Worm (Caenorhabditis elegans) whole organism, L4 larva: ENCODE measurements around the gene C34C12.9.
A peak's percentile ranks its signal among the peaks of the same experiment; 100 is the strongest.

Experiments
- D1046.2 ChIP-seq: fragments of 200-800 bp; sonication (Bioruptor generic); IDR thresholded peaks from 2 replicates; pipeline ENCODE4 v1.3.6; 2022; ENCODE audit warnings: missing genetic modification characterization, missing compliant biosample characterization
- F10B5.3 ChIP-seq: sonication (generic microtip); optimal IDR thresholded peaks from 2 replicates; lab custom pipeline; 2016; ENCODE audit warnings: mild to moderate bottlenecking, missing genetic modification characterization, missing compliant biosample characterization
- F37D6.2 ChIP-seq: sonication (generic microtip); optimal IDR thresholded peaks from 2 replicates; lab custom pipeline; 2016; ENCODE audit warnings: mild to moderate bottlenecking, missing genetic modification characterization, missing compliant biosample characterization
- T20F7.1 ChIP-seq: fragments of 200-800 bp; sonication (Bioruptor generic); optimal IDR thresholded peaks from 2 replicates; lab custom pipeline; 2018; ENCODE audit warnings: mild to moderate bottlenecking, missing genetic modification characterization, missing compliant biosample characterization
- Y48G9A.11 ChIP-seq: fragments of 200-800 bp; sonication (Bioruptor generic); IDR thresholded peaks from 2 replicates; pipeline ENCODE4 v1.3.6; 2022; ENCODE audit warnings: missing genetic modification reagents, missing genetic modification characterization, missing compliant biosample characterization
- Y5F2A.4 ChIP-seq: fragments of 200-800 bp; sonication (Bioruptor generic); optimal IDR thresholded peaks from 2 replicates; lab custom pipeline; 2018; ENCODE audit warnings: mild to moderate bottlenecking, missing genetic modification characterization, missing compliant biosample characterization
- aha-1 ChIP-seq: fragments of 150-350 bp; peaks from one replicate; lab custom pipeline; 2014; ENCODE audit warnings: missing biosample characterization, missing genetic modification characterization
- ama-1 ChIP-seq: fragments of 150-350 bp; optimal IDR thresholded peaks from 2 replicates; lab custom pipeline; 2014; ENCODE audit warnings: inconsistent platforms, mixed read lengths
- arid-1 ChIP-seq: fragments of 200-800 bp; sonication (Bioruptor generic); conservative IDR thresholded peaks from 2 replicates; pipeline ENCODE4 v1.3.6; 2022; ENCODE audit warnings: missing genetic modification reagents, missing genetic modification characterization, missing compliant biosample characterization
- ceh-20 ChIP-seq: fragments of 200-800 bp; sonication (Bioruptor generic); IDR thresholded peaks from 2 replicates; pipeline ENCODE4 v1.3.6; 2022; ENCODE audit warnings: missing genetic modification reagents, missing genetic modification characterization, missing compliant biosample characterization
- ceh-28 ChIP-seq: fragments of 150-350 bp; optimal IDR thresholded peaks from 2 replicates; lab custom pipeline; 2014; ENCODE audit warnings: missing biosample characterization, missing genetic modification reagents, missing genetic modification characterization
- ceh-62 ChIP-seq: sonication (generic microtip); optimal IDR thresholded peaks from 2 replicates; lab custom pipeline; 2017; ENCODE audit warnings: missing biosample characterization, missing genetic modification characterization
- daf-12 ChIP-seq: fragments of 150-350 bp; optimal IDR thresholded peaks from 2 replicates; lab custom pipeline; 2014; ENCODE audit warnings: missing biosample characterization, missing genetic modification reagents, missing genetic modification characterization
- daf-16 ChIP-seq, 3 experiments: sonication (generic microtip); optimal IDR thresholded peaks; 2 replicates each; lab custom pipeline; 2016 to 2017; ENCODE audit warnings: missing genetic modification characterization in 3 of 3, missing genetic modification reagents in 3 of 3, mild to moderate bottlenecking in 2 of 3, missing compliant biosample characterization in 2 of 3, missing biosample characterization in 1 of 3, moderate library complexity in 1 of 3
- daf-8 ChIP-seq: fragments of 200-800 bp; sonication (Bioruptor generic); IDR thresholded peaks from 2 replicates; pipeline ENCODE4 v1.3.6; 2022; ENCODE audit warnings: missing genetic modification characterization, missing compliant biosample characterization
- dmd-6 ChIP-seq: fragments of 200-800 bp; sonication (Bioruptor generic); IDR thresholded peaks from 2 replicates; pipeline ENCODE4 v1.3.6; 2022; ENCODE audit warnings: missing genetic modification reagents, missing genetic modification characterization, missing compliant biosample characterization
- dmd-8 ChIP-seq: fragments of 200-800 bp; sonication (Bioruptor generic); IDR thresholded peaks from 2 replicates; pipeline ENCODE4 v1.3.6; 2022; ENCODE audit warnings: missing genetic modification characterization, missing compliant biosample characterization
- dmd-9 ChIP-seq: fragments of 200-800 bp; sonication (Bioruptor generic); IDR thresholded peaks from 2 replicates; pipeline ENCODE4 v1.3.6; 2022; ENCODE audit warnings: missing genetic modification reagents, missing genetic modification characterization, missing compliant biosample characterization
- dpl-1 ChIP-seq: fragments of 150-350 bp; optimal IDR thresholded peaks from 2 replicates; lab custom pipeline; 2014; ENCODE audit warnings: missing biosample characterization, missing genetic modification reagents, missing genetic modification characterization
- egl-27 ChIP-seq: sonication (generic microtip); optimal IDR thresholded peaks from 3 replicates; lab custom pipeline; 2017; ENCODE audit warnings: missing biosample characterization, missing genetic modification reagents, missing genetic modification characterization
- gei-8 ChIP-seq: fragments of 200-800 bp; sonication (Bioruptor generic); optimal IDR thresholded peaks from 2 replicates; lab custom pipeline; 2018; ENCODE audit warnings: mild to moderate bottlenecking, missing genetic modification characterization, missing compliant biosample characterization
- hlh-11 ChIP-seq: fragments of 200-800 bp; sonication (Bioruptor generic); optimal IDR thresholded peaks from 2 replicates; lab custom pipeline; 2018; ENCODE audit warnings: mild to moderate bottlenecking, missing genetic modification characterization, missing compliant biosample characterization
- hmg-1.1 ChIP-seq: fragments of 200-800 bp; sonication (Bioruptor generic); IDR thresholded peaks from 2 replicates; pipeline ENCODE4 v1.3.6; 2022; ENCODE audit warnings: missing genetic modification reagents, missing genetic modification characterization, missing compliant biosample characterization
- jun-1 ChIP-seq: fragments of 150-350 bp; optimal IDR thresholded peaks from 2 replicates; lab custom pipeline; 2014; ENCODE audit warnings: missing biosample characterization, missing genetic modification reagents, missing genetic modification characterization
- lim-7 ChIP-seq: fragments of 200-800 bp; sonication (Bioruptor generic); IDR thresholded peaks from 2 replicates; pipeline ENCODE4 v1.3.6; 2022; ENCODE audit warnings: missing genetic modification characterization, missing compliant biosample characterization
- lin-1 ChIP-seq: fragments of 200-800 bp; sonication (Bioruptor generic); IDR thresholded peaks from 2 replicates; pipeline ENCODE4 v1.3.6; 2022; ENCODE audit warnings: missing genetic modification reagents, missing genetic modification characterization, missing compliant biosample characterization
- lin-13 ChIP-seq: fragments of 150-350 bp; optimal IDR thresholded peaks from 2 replicates; lab custom pipeline; 2014; ENCODE audit warnings: missing biosample characterization, missing genetic modification reagents, missing genetic modification characterization
- lin-15B ChIP-seq: fragments of 150-350 bp; sonication (generic microtip); optimal IDR thresholded peaks from 3 replicates; lab custom pipeline; 2014; ENCODE audit warnings: missing biosample characterization, missing genetic modification characterization
- lin-29 ChIP-seq: fragments of 200-800 bp; sonication (Bioruptor generic); IDR thresholded peaks from 2 replicates; pipeline ENCODE4 v1.3.6; 2022; ENCODE audit warnings: missing genetic modification reagents, missing genetic modification characterization, missing compliant biosample characterization
- lir-3 ChIP-seq: sonication (generic microtip); optimal IDR thresholded peaks from 2 replicates; lab custom pipeline; 2016; ENCODE audit warnings: mild to moderate bottlenecking, missing genetic modification characterization, missing compliant biosample characterization
- lsy-2 ChIP-seq, 2 experiments: fragments of 150-350 bp in 1 of 2; sonication (generic microtip) in 1 of 2; optimal IDR thresholded peaks; 2 replicates each; lab custom pipeline; 2014 to 2017; ENCODE audit warnings: missing biosample characterization in 2 of 2, missing genetic modification characterization in 2 of 2
- mxl-3 ChIP-seq: fragments of 200-800 bp; sonication (Bioruptor generic); optimal IDR thresholded peaks from 2 replicates; lab custom pipeline; 2018; ENCODE audit warnings: mild to moderate bottlenecking, missing genetic modification characterization, missing compliant biosample characterization
- nhr-237 ChIP-seq: sonication (generic microtip); optimal IDR thresholded peaks from 2 replicates; lab custom pipeline; 2017; ENCODE audit warnings: missing biosample characterization, missing genetic modification characterization
- nhr-25 ChIP-seq: sonication (generic microtip); optimal IDR thresholded peaks from 2 replicates; lab custom pipeline; 2017; ENCODE audit warnings: missing genetic modification characterization, mild to moderate bottlenecking, missing compliant biosample characterization, antibody characterized with exemption, moderate library complexity, borderline replicate concordance; ENCODE audit not compliant: insufficient read depth
- nhr-28 ChIP-seq: fragments of 150-350 bp; optimal IDR thresholded peaks from 2 replicates; lab custom pipeline; 2014; ENCODE audit warnings: missing biosample characterization, missing genetic modification characterization
- nhr-42 ChIP-seq: fragments of 200-800 bp; sonication (Bioruptor generic); IDR thresholded peaks from 2 replicates; pipeline ENCODE4 v1.3.6; 2022; ENCODE audit warnings: missing genetic modification characterization, missing compliant biosample characterization
- nhr-6 ChIP-seq: fragments of 150-350 bp; optimal IDR thresholded peaks from 2 replicates; lab custom pipeline; 2014; ENCODE audit warnings: missing biosample characterization, missing genetic modification characterization
- nhr-77 ChIP-seq: fragments of 150-350 bp; optimal IDR thresholded peaks from 2 replicates; lab custom pipeline; 2014; ENCODE audit warnings: missing biosample characterization, missing genetic modification characterization
- php-3 ChIP-seq: fragments of 200-800 bp; sonication (Bioruptor generic); IDR thresholded peaks from 2 replicates; pipeline ENCODE4 v1.3.6; 2022; ENCODE audit warnings: missing genetic modification reagents, missing genetic modification characterization, missing compliant biosample characterization
- sdz-12 ChIP-seq: fragments of 200-800 bp; sonication (Bioruptor generic); optimal IDR thresholded peaks from 2 replicates; lab custom pipeline; 2018; ENCODE audit warnings: mild to moderate bottlenecking, missing genetic modification characterization, missing compliant biosample characterization
- snpc-1.2 ChIP-seq: fragments of 200-800 bp; sonication (Bioruptor generic); IDR thresholded peaks from 2 replicates; pipeline ENCODE4 v1.3.6; 2022; ENCODE audit warnings: missing genetic modification reagents, missing genetic modification characterization, missing compliant biosample characterization
- snpc-4 ChIP-seq: fragments of 150-350 bp; optimal IDR thresholded peaks from 2 replicates; lab custom pipeline; 2014; ENCODE audit warnings: missing biosample characterization, missing genetic modification characterization
- spr-3 ChIP-seq: fragments of 200-800 bp; sonication (Bioruptor generic); optimal IDR thresholded peaks from 2 replicates; lab custom pipeline; 2018; ENCODE audit warnings: mild to moderate bottlenecking, missing genetic modification characterization, missing compliant biosample characterization
- tag-97 ChIP-seq: fragments of 200-800 bp; sonication (Bioruptor generic); IDR thresholded peaks from 2 replicates; pipeline ENCODE4 v1.3.6; 2022; ENCODE audit warnings: missing genetic modification characterization, missing compliant biosample characterization
- unc-130 ChIP-seq: sonication (generic microtip); optimal IDR thresholded peaks from 2 replicates; lab custom pipeline; 2016; ENCODE audit warnings: missing genetic modification reagents, missing genetic modification characterization, missing compliant biosample characterization
- unc-39 ChIP-seq: sonication (generic microtip); optimal IDR thresholded peaks from 2 replicates; lab custom pipeline; 2017; ENCODE audit warnings: missing biosample characterization, missing genetic modification characterization
- zip-2 ChIP-seq: fragments of 150-350 bp; optimal IDR thresholded peaks from 2 replicates; lab custom pipeline; 2014; ENCODE audit warnings: missing biosample characterization, missing genetic modification characterization

C34C12.9 gene

ce11 chrIII:3482291-3482690, 7.0 kb upstream of the C34C12.9 start, which contains the start of gene C34C12.6:
C34C12.6 (plus strand) TSS chrIII:3482591.
- TF ChIP-seq jun-1 (tag; lab: Kevin White, UChicago), result no peak
- no peak for TF ChIP-seq lsy-2 (tag; optimal IDR thresholded peaks at IDR 0.05; lab: Kevin White, UChicago)
- TF ChIP-seq Y5F2A.4 (GFP tag; lab: Kevin White, UChicago), result no peak
- TF ChIP-seq spr-3 (GFP tag; lab: Kevin White, UChicago), result no peak
- TF ChIP-seq unc-39 (tag; lab: Kevin White, UChicago), result no peak
- no peak for TF ChIP-seq Y48G9A.11 (GFP tag; lab: Robert Waterston, UW)
- no peak for TF ChIP-seq gei-8 (GFP tag; lab: Kevin White, UChicago)
- no peak for TF ChIP-seq hmg-1.1 (GFP tag; lab: Robert Waterston, UW)
- TF ChIP-seq daf-16 (GFP tag; optimal IDR thresholded peaks at IDR 0.05; lab: Kevin White, UChicago), result no peak
- no peak for TF ChIP-seq daf-16 (tag; optimal IDR thresholded peaks at IDR 0.05; lab: Kevin White, UChicago)
- no peak for TF ChIP-seq daf-8 (GFP tag; lab: Robert Waterston, UW)
- no peak for TF ChIP-seq arid-1 (GFP tag; lab: Robert Waterston, UW)
- TF ChIP-seq lin-1, result no peak
- TF ChIP-seq hlh-11 (tag; lab: Kevin White, UChicago), result no peak
- TF ChIP-seq nhr-6 (tag; lab: Kevin White, UChicago), result no peak
- no peak for TF ChIP-seq dmd-8 (GFP tag; lab: Robert Waterston, UW)
- no peak for TF ChIP-seq tag-97 (GFP tag; lab: Robert Waterston, UW)
- no peak for TF ChIP-seq ceh-62 (tag; lab: Kevin White, UChicago)

DNA sequence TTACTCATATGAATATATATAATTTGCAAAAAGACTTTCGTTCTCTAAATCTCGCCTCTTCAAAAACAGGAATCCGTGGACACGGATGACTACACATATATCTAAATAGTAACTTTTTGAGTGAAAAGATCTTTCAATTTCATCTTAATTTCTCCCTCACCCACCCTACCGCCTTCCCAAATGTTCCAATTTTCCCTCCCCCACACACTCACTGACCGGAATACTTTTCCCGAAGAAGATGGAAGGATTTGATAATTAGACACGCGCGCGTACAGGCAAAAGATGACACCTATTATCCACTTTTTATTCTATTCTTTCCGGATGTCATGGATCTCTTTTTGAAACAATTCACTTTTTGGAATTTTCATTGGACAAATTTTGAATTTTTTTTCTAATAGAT, 5.6 kb upstream of the C34C12.9 start:
- TF ChIP-seq zip-2 (no peak), ceh-20 (GFP tag; lab: Robert Waterston, UW) (no peak), sdz-12 (GFP tag; lab: Kevin White, UChicago) (no peak), dmd-6 (GFP tag; lab: Robert Waterston, UW) (no peak), egl-27 (no peak), snpc-1.2 (GFP tag; lab: Robert Waterston, UW) (no peak), lin-15B (tag; lab: Kevin White, UChicago) (no peak), D1046.2 (GFP tag; lab: Robert Waterston, UW) (no peak), snpc-4 (tag; lab: Kevin White, UChicago) (no peak), nhr-42 (no peak), nhr-25 (no peak), T20F7.1 (GFP tag; lab: Kevin White, UChicago) (no peak), F37D6.2 (tag; lab: Kevin White, UChicago) (no peak), lin-13 (GFP tag; lab: Kevin White, UChicago) (no peak), gei-8 (GFP tag; lab: Kevin White, UChicago) (no peak), lim-7 (GFP tag; lab: Robert Waterston, UW) (no peak), lin-29 (no peak), daf-12 (no peak)

DNA sequence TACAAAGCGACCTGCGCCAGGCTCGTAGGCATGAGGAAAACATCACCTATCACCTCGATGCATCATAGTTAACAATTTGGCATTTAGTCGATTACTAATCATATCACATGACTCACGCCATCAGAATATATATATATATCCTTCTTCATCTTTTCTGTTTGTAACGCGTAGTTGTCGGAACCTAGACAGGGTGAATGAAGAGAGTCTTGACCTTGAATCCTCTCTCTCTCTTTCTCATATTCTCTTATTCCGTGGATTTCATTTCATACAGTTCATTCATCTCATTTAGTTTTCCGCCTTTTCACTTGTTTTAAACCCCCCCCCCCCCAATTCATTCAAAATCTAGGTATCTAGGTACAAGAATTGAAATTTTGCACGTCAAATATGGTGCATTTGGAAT, 4.9 kb upstream of the C34C12.9 start:
- TF ChIP-seq nhr-28 (tag; lab: Kevin White, UChicago), result peak; percentile 6
- TF ChIP-seq arid-1 (GFP tag; lab: Robert Waterston, UW), result no peak
- TF ChIP-seq ama-1 (lab: Kevin White, UChicago), result no peak
- no peak for TF ChIP-seq dpl-1 (GFP tag; lab: Kevin White, UChicago)
- no peak for TF ChIP-seq nhr-237 (tag; lab: Kevin White, UChicago)
- TF ChIP-seq dmd-9 (GFP tag; lab: Robert Waterston, UW), result no peak
- no peak for TF ChIP-seq ceh-28 (tag; lab: Kevin White, UChicago)
- no peak for TF ChIP-seq sdz-12 (GFP tag; lab: Kevin White, UChicago)
- no peak for TF ChIP-seq nhr-77 (tag; lab: Kevin White, UChicago)
- TF ChIP-seq daf-8 (GFP tag; lab: Robert Waterston, UW), result no peak
- peak; percentile 50 for TF ChIP-seq aha-1 (tag; lab: Kevin White, UChicago)
- no peak for TF ChIP-seq lir-3
- TF ChIP-seq F10B5.3 (tag; lab: Kevin White, UChicago), result no peak
- no peak for TF ChIP-seq php-3 (GFP tag; lab: Robert Waterston, UW)
- TF ChIP-seq unc-130 (GFP tag; lab: Kevin White, UChicago), result no peak
- TF ChIP-seq mxl-3 (GFP tag; lab: Kevin White, UChicago), result no peak
